Worm (Caenorhabditis elegans): ENCODE data around the gene F54D10.9.

The F54D10.9 gene

ce11 chrII:3846028-3846427 is 13.7 kb upstream of the F54D10.9 start, which contains the start of gene C17A2.2:
C17A2.2 (plus strand) TSS chrII:3846328.
- no peak for TF ChIP-seq nhr-71 (tag; optimal IDR thresholded peaks at IDR 0.05)
- TF ChIP-seq ceh-63 (GFP tag; optimal IDR thresholded peaks at IDR 0.05), result no peak
- no peak for TF ChIP-seq ceh-88 (GFP tag; IDR thresholded peaks at IDR 0.05)
- TF ChIP-seq nhr-237 (tag; optimal IDR thresholded peaks at IDR 0.05), result no peak
- no peak for TF ChIP-seq ceh-82 (tag; optimal IDR thresholded peaks at IDR 0.05)
- TF ChIP-seq tbx-2 (tag; optimal IDR thresholded peaks at IDR 0.05), result no peak
- TF ChIP-seq lin-14 (GFP tag; optimal IDR thresholded peaks at IDR 0.05), result no peak
- no peak for TF ChIP-seq nhr-76 (tag; optimal IDR thresholded peaks at IDR 0.05)
- no peak for TF ChIP-seq unc-62 (GFP tag; optimal IDR thresholded peaks at IDR 0.05)
- TF ChIP-seq rnt-1 (tag; optimal IDR thresholded peaks at IDR 0.05), result no peak
- TF ChIP-seq snu-23 (GFP tag; optimal IDR thresholded peaks at IDR 0.05), result no peak
- no peak for TF ChIP-seq aly-2 (tag; optimal IDR thresholded peaks at IDR 0.05)
- TF ChIP-seq nhr-85 (tag), result no peak
- no peak for TF ChIP-seq pax-3 (tag; optimal IDR thresholded peaks at IDR 0.05)
- no peak for TF ChIP-seq aha-1 (tag; optimal IDR thresholded peaks at IDR 0.05)

- TF ChIP-seq ets-5 (GFP tag; IDR thresholded peaks at IDR 0.05) (no peak), ztf-11 (tag; optimal IDR thresholded peaks at IDR 0.05) (no peak), snpc-4 (tag; optimal IDR thresholded peaks at IDR 0.05) (no peak), tbx-2 (tag; optimal IDR thresholded peaks at IDR 0.05) (no peak), mep-1 (tag; optimal IDR thresholded peaks at IDR 0.05) (no peak), unc-30 (tag; optimal IDR thresholded peaks at IDR 0.05) (no peak), irx-1 (tag; optimal IDR thresholded peaks at IDR 0.05) (no peak), ama-1 (optimal IDR thresholded peaks at IDR 0.05) (no peak), nhr-90 (tag; optimal IDR thresholded peaks at IDR 0.05; ENCODE audit: poor library complexity) (no peak), fkh-8 (tag; optimal IDR thresholded peaks at IDR 0.05) (no peak), ceh-8 (GFP tag; optimal IDR thresholded peaks at IDR 0.05) (no peak), pqm-1 (tag; optimal IDR thresholded peaks at IDR 0.05) (no peak)
These were observed 11.0 kb upstream of the F54D10.9 start, which contains the start of the genes C17A2.7 and C17A2.3 for ce11 chrII:3843305-3843704. C17A2.7 (minus strand) TSS chrII:3843405. C17A2.3 (plus strand) TSS chrII:3843609.

ce11 chrII:3839562-3839961 is 7.3 kb upstream of the F54D10.9 start, which contains the start of gene C17A2.4:
C17A2.4 (plus strand) TSS chrII:3839862.
- no peak for TF ChIP-seq pax-3 (tag; optimal IDR thresholded peaks at IDR 0.05)
- no peak for TF ChIP-seq elt-3 (tag; optimal IDR thresholded peaks at IDR 0.05)
- no peak for TF ChIP-seq nhr-20 (tag; optimal IDR thresholded peaks at IDR 0.05)
- no peak for TF ChIP-seq egl-27 (tag; optimal IDR thresholded peaks at IDR 0.05)
- no peak for TF ChIP-seq lin-15B (tag; optimal IDR thresholded peaks at IDR 0.05)
- no peak for TF ChIP-seq unc-30 (tag; optimal IDR thresholded peaks at IDR 0.05)
- TF ChIP-seq nhr-84 (tag; optimal IDR thresholded peaks at IDR 0.05), result no peak
- TF ChIP-seq alr-1 (tag; optimal IDR thresholded peaks at IDR 0.05; ENCODE audit: borderline replicate concordance), result no peak
- TF ChIP-seq mep-1 (tag; optimal IDR thresholded peaks at IDR 0.05), result no peak
- no peak for TF ChIP-seq sup-37 (GFP tag; optimal IDR thresholded peaks at IDR 0.05)
- TF ChIP-seq ceh-8 (GFP tag; optimal IDR thresholded peaks at IDR 0.05), result no peak
- TF ChIP-seq nhr-76 (tag; optimal IDR thresholded peaks at IDR 0.05), result no peak
- TF ChIP-seq hlh-4 (tag; optimal IDR thresholded peaks at IDR 0.05), result no peak
- no peak for TF ChIP-seq ztf-11 (tag; optimal IDR thresholded peaks at IDR 0.05)

ce11 chrII:3835915-3836314 is 3.6 kb upstream of the F54D10.9 start, which contains the start of gene oac-4:
oac-4 (minus strand) TSS chrII:3836015.
- TF ChIP-seq elt-2 (tag; optimal IDR thresholded peaks at IDR 0.05) (no peak), ceh-90 (tag; optimal IDR thresholded peaks at IDR 0.05) (no peak), lin-13 (GFP tag; optimal IDR thresholded peaks at IDR 0.05) (no peak), hlh-4 (tag; optimal IDR thresholded peaks at IDR 0.05) (no peak), snu-23 (GFP tag; optimal IDR thresholded peaks at IDR 0.05) (no peak), mdl-1 (tag; optimal IDR thresholded peaks at IDR 0.05) (no peak), lir-3 (tag; optimal IDR thresholded peaks at IDR 0.05; ENCODE audit: poor library complexity) (no peak), irx-1 (tag; optimal IDR thresholded peaks at IDR 0.05) (no peak), alr-1 (tag; optimal IDR thresholded peaks at IDR 0.05; ENCODE audit: borderline replicate concordance) (no peak), fkh-10 (GFP tag; optimal IDR thresholded peaks at IDR 0.05) (no peak), nhr-28 (tag; optimal IDR thresholded peaks at IDR 0.05) (no peak), snpc-4 (tag; optimal IDR thresholded peaks at IDR 0.05) (no peak), nhr-12 (tag; optimal IDR thresholded peaks at IDR 0.05) (no peak)

All from whole organism, L1 larva.